Worm (Caenorhabditis elegans) whole organism, mixed stage, embryonic: Measurements from ENCODE around the gene sam-10.

Experiments
- ces-1 ChIP-seq: fragments of 150-350 bp; optimal IDR thresholded peaks from 2 replicates; lab custom pipeline; 2014; ENCODE audit warnings: missing biosample characterization, missing genetic modification reagents, missing genetic modification characterization
- mep-1 ChIP-seq: fragments of 150-350 bp; optimal IDR thresholded peaks from 2 replicates; lab custom pipeline; 2017; ENCODE audit warnings: missing biosample characterization, missing genetic modification reagents, missing genetic modification characterization, inconsistent platforms
- nhr-237 ChIP-seq: fragments of 150-350 bp; optimal IDR thresholded peaks from 2 replicates; lab custom pipeline; 2014; ENCODE audit warnings: missing biosample characterization, missing genetic modification characterization
- sptf-1 ChIP-seq: sonication (generic microtip); optimal IDR thresholded peaks from 2 replicates; lab custom pipeline; 2017; ENCODE audit warnings: mild to moderate bottlenecking, missing genetic modification characterization, moderate library complexity, missing compliant biosample characterization
- unc-62 ChIP-seq: fragments of 150-350 bp; optimal IDR thresholded peaks from 2 replicates; lab custom pipeline; 2014; ENCODE audit warnings: missing biosample characterization, missing genetic modification reagents, missing genetic modification characterization

ce11 chrII:13285729-13286128, 44.6 kb downstream of the sam-10 start, which contains the start of gene ztf-22:
- TF ChIP-seq sptf-1 (tag; lab: Kevin White, UChicago), result no peak
- TF ChIP-seq nhr-237 (tag; lab: Kevin White, UChicago), result no peak
- no peak for TF ChIP-seq mep-1 (tag; lab: Kevin White, UChicago)
- TF ChIP-seq unc-62 (GFP tag; lab: Kevin White, UChicago), result no peak
- TF ChIP-seq ces-1 (GFP tag; lab: Kevin White, UChicago), result no peak
